Fruit fly (Drosophila melanogaster): ENCODE results near the gene CG17186.
A peak's percentile ranks its signal among the peaks of the same experiment; 100 is the strongest.

The CG17186 gene

DNA sequence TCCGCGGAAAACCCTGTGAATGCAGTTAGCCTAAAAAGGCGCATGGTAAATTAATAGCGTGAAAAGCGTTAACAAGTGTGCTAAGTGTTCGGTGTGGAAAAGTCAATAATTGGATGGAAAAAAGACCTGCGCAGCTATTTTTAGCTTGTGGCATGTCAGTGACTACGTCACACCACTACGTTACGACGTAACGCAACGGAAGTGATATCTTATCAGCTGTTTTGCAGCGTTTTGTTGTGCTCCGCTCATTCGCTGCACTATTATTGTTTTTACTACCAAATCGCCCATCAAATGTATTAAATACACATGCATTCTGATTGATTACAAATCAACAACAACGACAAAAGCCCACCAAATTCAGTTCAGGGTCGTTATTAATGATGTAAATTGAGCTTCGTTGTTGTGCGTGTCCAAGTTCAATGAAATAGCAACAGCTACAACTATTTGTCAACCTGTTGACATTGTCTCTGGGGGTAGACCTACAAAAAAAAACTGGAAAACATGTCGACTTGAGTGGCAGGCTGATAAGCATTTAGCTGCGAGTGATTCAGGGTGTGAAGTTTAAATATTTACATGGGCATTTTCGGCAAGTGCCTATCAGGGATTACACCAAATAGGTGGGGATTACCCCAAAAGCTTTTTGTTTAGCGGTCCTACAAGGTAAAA, 29.6 kb downstream of the CG17186 start (continued):
- TF ChIP-seq Atf6 (GFP tag; IDR thresholded peaks at IDR 0.05) (peak; percentile 50), sisA (GFP tag; IDR thresholded peaks at IDR 0.05) (no peak), CG17568 (GFP tag; optimal IDR thresholded peaks at IDR 0.05) (peak; percentile 82), CG8089 (GFP tag; optimal IDR thresholded peaks at IDR 0.05) (no peak), shn (GFP tag; optimal IDR thresholded peaks at IDR 0.05) (peak; percentile 26), HHEX (GFP tag; optimal IDR thresholded peaks at IDR 0.05) (no peak), odd (GFP tag; optimal IDR thresholded peaks at IDR 0.05) (peak; percentile 76), CG5180 (GFP tag; optimal IDR thresholded peaks at IDR 0.05) (no peak), CG10654 (GFP tag; optimal IDR thresholded peaks at IDR 0.05) (no peak), sug (tag; optimal IDR thresholded peaks at IDR 0.05) (peak; percentile 87), Eip74EF (GFP tag; optimal IDR thresholded peaks at IDR 0.05) (peak in 1 of 2 experiments; percentile 6), ATbp (GFP tag; optimal IDR thresholded peaks at IDR 0.05) (peak; percentile 72), Hr78 (GFP tag; optimal IDR thresholded peaks at IDR 0.05) (peak in 1 of 2 experiments; percentile 81), D19B (GFP tag; optimal IDR thresholded peaks at IDR 0.05) (no peak), phol (tag; optimal IDR thresholded peaks at IDR 0.05) (no peak), CG4820 (GFP tag; optimal IDR thresholded peaks at IDR 0.05) (no peak), CG10565 (GFP tag; optimal IDR thresholded peaks at IDR 0.05) (no peak), kay (GFP tag; optimal IDR thresholded peaks at IDR 0.05) (no peak), CG7963 (GFP tag; IDR thresholded peaks at IDR 0.05; ENCODE audit: partially characterized antibody) (no peak), sd (tag; optimal IDR thresholded peaks at IDR 0.05) (no peak), TFAM (GFP tag; optimal IDR thresholded peaks at IDR 0.05) (no peak), Hmr (GFP tag; optimal IDR thresholded peaks at IDR 0.05) (no peak), lbe (GFP tag; optimal IDR thresholded peaks at IDR 0.05) (no peak), NK7.1 (GFP tag; optimal IDR thresholded peaks at IDR 0.05) (no peak), ttk (GFP tag; IDR thresholded peaks at IDR 0.05) (no peak), CG2116 (GFP tag; optimal IDR thresholded peaks at IDR 0.05) (peak; percentile 9), pan (optimal IDR thresholded peaks at IDR 0.05) (no peak), pan (GFP tag; optimal IDR thresholded peaks at IDR 0.05 in 1 of 2, IDR thresholded peaks at IDR 0.05 in 1 of 2) (peak in 1 of 2 experiments; percentile 40), peb (GFP tag; IDR thresholded peaks at IDR 0.05) (no peak), dati (GFP tag; IDR thresholded peaks at IDR 0.05) (no peak), ftz-f1 (GFP tag; optimal IDR thresholded peaks at IDR 0.05) (peak; percentile 89), gsb-n (tag; optimal IDR thresholded peaks at IDR 0.05) (no peak), dmrt11E (tag; optimal IDR thresholded peaks at IDR 0.05) (peak; percentile 53), Jarid2 (GFP tag; optimal IDR thresholded peaks at IDR 0.05) (no peak), aop (GFP tag; IDR thresholded peaks at IDR 0.05) (no peak), Blimp-1 (GFP tag; optimal IDR thresholded peaks at IDR 0.05) (no peak), CG1832 (GFP tag; optimal IDR thresholded peaks at IDR 0.05) (no peak), CG6813 (GFP tag; optimal IDR thresholded peaks at IDR 0.05) (peak; percentile 70), bcd (GFP tag; optimal IDR thresholded peaks at IDR 0.05) (no peak), CG1529 (GFP tag; optimal IDR thresholded peaks at IDR 0.05) (peak; percentile 38), ems (GFP tag; optimal IDR thresholded peaks at IDR 0.05) (no peak), chn (GFP tag; optimal IDR thresholded peaks at IDR 0.05) (no peak), vvl (GFP tag; IDR thresholded peaks at IDR 0.05) (peak; percentile 69), Sox102F (GFP tag; optimal IDR thresholded peaks at IDR 0.05) (no peak), yki (optimal IDR thresholded peaks at IDR 0.05) (no peak), CG5245 (GFP tag; optimal IDR thresholded peaks at IDR 0.05) (no peak), CG6272 (GFP tag; IDR thresholded peaks at IDR 0.05) (no peak), CG1602 (GFP tag; optimal IDR thresholded peaks at IDR 0.05) (no peak), CG11723 (GFP tag; optimal IDR thresholded peaks at IDR 0.05) (no peak), dimm (GFP tag; IDR thresholded peaks at IDR 0.05) (no peak)

Data from whole organism, embryonic.